Worm (Caenorhabditis elegans) whole organism, late embryonic: ENCODE data around the gene F28A10.8.

Experiments
- T23F11.4 ChIP-seq: fragments of 200-800 bp; sonication (Bioruptor generic); optimal IDR thresholded peaks from 2 replicates; lab custom pipeline; 2018; ENCODE audit warnings: mild to moderate bottlenecking, missing genetic modification characterization, missing compliant biosample characterization
- ceh-31 ChIP-seq: sonication (generic microtip); optimal IDR thresholded peaks from 2 replicates; lab custom pipeline; 2016; ENCODE audit warnings: missing genetic modification characterization, missing compliant biosample characterization
- elt-4 ChIP-seq: sonication (generic microtip); optimal IDR thresholded peaks from 2 replicates; lab custom pipeline; 2016; ENCODE audit warnings: missing genetic modification characterization, missing compliant biosample characterization
- ref-2 ChIP-seq: sonication (generic microtip); optimal IDR thresholded peaks from 2 replicates; lab custom pipeline; 2016; ENCODE audit warnings: missing genetic modification characterization, missing compliant biosample characterization
- unc-42 ChIP-seq: sonication (generic microtip); optimal IDR thresholded peaks from 2 replicates; lab custom pipeline; 2016; ENCODE audit warnings: missing genotype, missing genetic modification characterization, missing compliant biosample characterization

- peak; percentile 91 for TF ChIP-seq unc-42 (tag; lab: Kevin White, UChicago)
- TF ChIP-seq ceh-31, result peak; percentile 1
- no peak for TF ChIP-seq T23F11.4 (GFP tag; lab: Kevin White, UChicago)
- TF ChIP-seq elt-4 (tag; lab: Kevin White, UChicago), result no peak
- TF ChIP-seq ref-2, result peak; percentile 52
Observed at ce11 chrII:872993-873787, 34.9 kb upstream of the F28A10.8 start, which contains the start of gene alg-2.
